Fruit fly (Drosophila melanogaster): ENCODE measurements around the gene Doc1.

Doc1 gene

DNA sequence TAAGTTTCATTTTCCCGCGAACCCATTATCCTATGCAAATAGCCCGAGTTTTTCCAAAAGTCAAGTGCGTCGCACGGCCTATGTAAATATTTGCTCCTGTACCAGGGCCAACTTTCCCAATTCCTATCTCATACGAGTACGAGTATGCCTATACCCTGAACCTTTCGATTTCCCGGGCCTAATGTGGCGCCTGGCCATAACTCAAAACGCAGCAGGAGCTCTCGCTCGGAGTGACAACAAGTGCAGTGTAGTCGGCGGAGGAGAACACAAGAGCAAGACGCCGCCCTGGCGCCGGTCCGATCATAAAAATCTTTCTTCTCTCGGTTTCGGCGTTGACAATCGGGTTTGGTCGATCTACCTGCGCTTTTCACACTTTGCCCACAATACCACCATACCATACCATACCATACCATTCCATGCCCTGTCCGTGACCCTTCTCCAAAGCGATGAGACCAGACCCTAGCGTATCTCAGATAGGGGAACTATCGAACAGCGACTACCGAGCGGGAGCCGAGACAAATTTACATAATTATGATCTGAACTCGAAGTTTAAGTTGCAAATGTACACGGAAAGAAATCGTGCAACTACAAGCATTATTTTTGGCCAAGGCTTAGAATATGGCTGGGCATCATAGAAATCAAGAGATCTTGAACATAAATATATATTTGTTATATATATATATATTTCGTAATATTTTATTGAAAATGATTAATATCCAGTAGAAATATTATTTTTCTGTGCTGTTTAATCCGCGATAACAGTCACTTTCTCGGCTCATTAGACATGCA lies 1.2 kb downstream of the Doc1 start:
- TF ChIP-seq CG1621 (tag; optimal IDR thresholded peaks at IDR 0.05) (no peak), lz (GFP tag; optimal IDR thresholded peaks at IDR 0.05) (no peak), vri (GFP tag; optimal IDR thresholded peaks at IDR 0.05) (no peak), Hr4 (GFP tag; optimal IDR thresholded peaks at IDR 0.05) (no peak), CG15336 (GFP tag; IDR thresholded peaks at IDR 0.05) (no peak), CG32006 (GFP tag; optimal IDR thresholded peaks at IDR 0.05) (no peak), CG6792 (GFP tag; optimal IDR thresholded peaks at IDR 0.05) (no peak), salr (GFP tag; optimal IDR thresholded peaks at IDR 0.05) (no peak), Blimp-1 (GFP tag; optimal IDR thresholded peaks at IDR 0.05) (no peak), CG7368 (GFP tag; optimal IDR thresholded peaks at IDR 0.05) (no peak), OdsH (GFP tag; optimal IDR thresholded peaks at IDR 0.05) (no peak), achi (GFP tag; optimal IDR thresholded peaks at IDR 0.05) (no peak), net (GFP tag; optimal IDR thresholded peaks at IDR 0.05) (no peak), CG9139 (GFP tag; optimal IDR thresholded peaks at IDR 0.05) (no peak), cyc (GFP tag; optimal IDR thresholded peaks at IDR 0.05) (no peak)

DNA sequence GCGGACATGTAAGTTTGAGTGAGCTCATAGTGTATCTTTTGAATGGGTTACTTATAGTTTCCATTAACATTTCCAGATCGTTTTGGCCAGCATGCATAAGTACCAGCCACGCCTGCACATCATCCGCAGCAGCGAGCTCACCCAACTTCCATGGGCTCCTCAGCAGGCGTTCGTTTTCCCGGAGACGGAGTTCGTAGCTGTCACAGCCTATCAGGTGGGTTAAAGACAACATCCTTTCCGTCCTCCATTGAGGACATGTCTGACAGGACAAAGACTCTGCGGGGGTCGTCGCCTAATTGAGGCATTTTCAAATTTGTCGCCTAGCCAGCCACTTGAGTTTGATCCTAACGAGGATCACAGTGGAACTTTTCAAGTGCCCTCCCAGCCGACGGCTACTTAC lies 2.5 kb downstream of the Doc1 start:
- TF ChIP-seq CG34406 (GFP tag; optimal IDR thresholded peaks at IDR 0.05), result no peak
- TF ChIP-seq CG6163 (GFP tag; IDR thresholded peaks at IDR 0.05), result no peak
- no peak for TF ChIP-seq CG11902 (GFP tag; optimal IDR thresholded peaks at IDR 0.05)
- no peak for TF ChIP-seq CG3032 (tag; optimal IDR thresholded peaks at IDR 0.05)
- TF ChIP-seq spab (GFP tag; optimal IDR thresholded peaks at IDR 0.05), result no peak
- TF ChIP-seq Sox102F (GFP tag; optimal IDR thresholded peaks at IDR 0.05), result no peak
- no peak for TF ChIP-seq CG8632 (GFP tag; optimal IDR thresholded peaks at IDR 0.05)
- no peak for TF ChIP-seq Lpt (GFP tag; optimal IDR thresholded peaks at IDR 0.05)
- TF ChIP-seq CG10631 (GFP tag; optimal IDR thresholded peaks at IDR 0.05), result no peak
- TF ChIP-seq CG16779 (tag; optimal IDR thresholded peaks at IDR 0.05), result no peak
- no peak for TF ChIP-seq vri (GFP tag; optimal IDR thresholded peaks at IDR 0.05)
- TF ChIP-seq CG4318 (GFP tag; optimal IDR thresholded peaks at IDR 0.05), result no peak
- no peak for TF ChIP-seq salr (GFP tag; optimal IDR thresholded peaks at IDR 0.05)
- no peak for TF ChIP-seq CG32006 (GFP tag; optimal IDR thresholded peaks at IDR 0.05)
- TF ChIP-seq Ets96B (tag; optimal IDR thresholded peaks at IDR 0.05), result no peak
- no peak for TF ChIP-seq achi (GFP tag; optimal IDR thresholded peaks at IDR 0.05)
- no peak for TF ChIP-seq fd85E (GFP tag; optimal IDR thresholded peaks at IDR 0.05)

DNA sequence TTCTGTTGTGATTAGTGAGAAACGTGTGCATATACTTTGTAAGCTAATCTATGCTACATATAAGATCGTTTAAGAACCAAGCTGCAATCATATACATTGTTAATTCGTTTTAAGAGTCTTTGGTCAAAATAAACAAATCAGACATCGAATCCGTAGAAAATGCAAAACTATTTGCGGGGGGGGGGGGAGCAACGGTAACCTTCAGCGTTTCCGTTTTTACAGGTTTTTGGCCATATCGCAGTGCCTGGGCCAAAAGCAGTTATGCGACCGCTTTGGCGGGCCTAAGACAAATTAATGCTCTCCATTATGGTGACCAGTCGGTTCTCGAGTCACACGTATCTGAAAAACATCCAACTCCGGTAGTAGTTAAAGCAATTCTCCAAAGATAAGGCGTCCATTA lies 3.7 kb downstream of the Doc1 start:
- TF ChIP-seq acj6 (GFP tag; optimal IDR thresholded peaks at IDR 0.05), result no peak
- TF ChIP-seq cyc (GFP tag; optimal IDR thresholded peaks at IDR 0.05), result no peak
- no peak for TF ChIP-seq CG3032 (tag; optimal IDR thresholded peaks at IDR 0.05)
- no peak for TF ChIP-seq Gug (GFP tag; IDR thresholded peaks at IDR 0.05)
- TF ChIP-seq Hr38 (GFP tag; optimal IDR thresholded peaks at IDR 0.05), result no peak
- no peak for TF ChIP-seq Lpt (GFP tag; optimal IDR thresholded peaks at IDR 0.05)
- no peak for TF ChIP-seq CG9139 (GFP tag; optimal IDR thresholded peaks at IDR 0.05)
- no peak for TF ChIP-seq fkh (GFP tag; optimal IDR thresholded peaks at IDR 0.05)
- no peak for TF ChIP-seq Ets96B (tag; optimal IDR thresholded peaks at IDR 0.05)
- no peak for TF ChIP-seq esn (GFP tag; optimal IDR thresholded peaks at IDR 0.05)
- no peak for TF ChIP-seq OdsH (GFP tag; optimal IDR thresholded peaks at IDR 0.05)
- TF ChIP-seq CG15336 (GFP tag; IDR thresholded peaks at IDR 0.05), result no peak

DNA sequence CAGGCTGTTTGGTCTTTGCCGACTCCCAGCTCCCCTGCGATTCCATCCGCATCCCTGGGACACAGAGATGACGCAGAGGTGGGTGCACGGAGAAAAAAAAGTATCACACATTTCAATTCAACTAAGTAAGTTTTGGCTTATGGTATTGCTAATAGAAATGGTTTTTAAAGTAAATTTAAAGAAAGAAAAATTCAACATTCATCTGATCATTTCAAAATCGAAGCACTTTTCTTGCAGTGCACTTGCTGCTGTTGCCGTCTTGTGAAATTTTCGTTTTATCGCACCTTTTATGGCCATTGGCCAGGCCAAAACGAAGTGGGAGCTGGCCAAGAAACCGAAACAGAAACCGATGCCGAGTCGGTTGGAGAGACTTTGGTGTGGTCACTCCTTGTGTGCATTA lies 4.1 kb downstream of the Doc1 start:
- TF ChIP-seq lz (GFP tag; optimal IDR thresholded peaks at IDR 0.05) (peak; percentile 78), esn (GFP tag; optimal IDR thresholded peaks at IDR 0.05) (peak; percentile 83), topi (GFP tag; optimal IDR thresholded peaks at IDR 0.05) (peak; percentile 91), CG8119 (GFP tag; IDR thresholded peaks at IDR 0.05) (peak; percentile 75), Ets21C (GFP tag; optimal IDR thresholded peaks at IDR 0.05) (peak; percentile 75), CG11902 (GFP tag; optimal IDR thresholded peaks at IDR 0.05) (peak; percentile 78), CG1621 (tag; optimal IDR thresholded peaks at IDR 0.05) (peak; percentile 11), cyc (GFP tag; optimal IDR thresholded peaks at IDR 0.05) (peak; percentile 91), CG34406 (GFP tag; optimal IDR thresholded peaks at IDR 0.05) (peak; percentile 69), Sox14 (GFP tag; optimal IDR thresholded peaks at IDR 0.05) (peak; percentile 61), OdsH (GFP tag; optimal IDR thresholded peaks at IDR 0.05) (peak; percentile 69), CG3032 (tag; optimal IDR thresholded peaks at IDR 0.05) (peak; percentile 66), CG8632 (GFP tag; optimal IDR thresholded peaks at IDR 0.05) (peak; percentile 58), CG6792 (GFP tag; optimal IDR thresholded peaks at IDR 0.05) (peak; percentile 75), dsx (GFP tag; optimal IDR thresholded peaks at IDR 0.05; ENCODE audit: poor library complexity, severe bottlenecking) (peak; percentile 56), CG8319 (GFP tag; optimal IDR thresholded peaks at IDR 0.05) (peak; percentile 71), CG32006 (GFP tag; optimal IDR thresholded peaks at IDR 0.05) (peak; percentile 68), salr (GFP tag; optimal IDR thresholded peaks at IDR 0.05) (no peak), CG6163 (GFP tag; IDR thresholded peaks at IDR 0.05) (peak; percentile 90), CG11762 (GFP tag; optimal IDR thresholded peaks at IDR 0.05; ENCODE audit: insufficient read depth) (peak; percentile 68), Met (GFP tag; optimal IDR thresholded peaks at IDR 0.05) (peak; percentile 81), Sox15 (GFP tag; optimal IDR thresholded peaks at IDR 0.05) (peak; percentile 50), fkh (GFP tag; optimal IDR thresholded peaks at IDR 0.05) (peak; percentile 5)

Data from whole organism, prepupa.